Worm (Caenorhabditis elegans) whole organism, L2 larva: ENCODE measurements around the gene twk-32.

ENCODE experiments used
- alr-1 ChIP-seq: fragments of 150-350 bp; optimal IDR thresholded peaks from 2 replicates; lab custom pipeline; 2014; ENCODE audit warnings: missing biosample characterization, missing genetic modification characterization
- lsy-2 ChIP-seq, 2 experiments: fragments of 150-350 bp in 1 of 2; sonication (generic microtip) in 1 of 2; optimal IDR thresholded peaks; 2 replicates each; lab custom pipeline; 2014 to 2017; ENCODE audit warnings: missing biosample characterization in 2 of 2, missing genetic modification characterization in 2 of 2

ce11 chrV:13839433-13839832, 43.0 kb downstream of the twk-32 start, which contains the start of gene F55B12.10:
- TF ChIP-seq lsy-2 (tag; optimal IDR thresholded peaks at IDR 0.05; lab: Kevin White, UChicago): no peak
- no peak for TF ChIP-seq alr-1 (tag; lab: Kevin White, UChicago)
